Worm (Caenorhabditis elegans): Measurements from ENCODE around the gene zhp-4.

- no peak for TF ChIP-seq ama-1 (optimal IDR thresholded peaks at IDR 0.05)
- TF ChIP-seq ama-1 (GFP tag; optimal IDR thresholded peaks at IDR 0.05): no peak
- TF ChIP-seq unc-62 (GFP tag; optimal IDR thresholded peaks at IDR 0.05): no peak
- no peak for TF ChIP-seq cebp-1 (GFP tag; IDR thresholded peaks at IDR 0.05)
- TF ChIP-seq cebp-1 (tag; optimal IDR thresholded peaks at IDR 0.05): no peak
- no peak for TF ChIP-seq lsy-27 (tag; optimal IDR thresholded peaks at IDR 0.05; ENCODE audit: borderline replicate concordance, insufficient read depth)
Observed at ce11 chrV:19063326-19063725, 38.3 kb downstream of the zhp-4 start.

Data from whole organism, young adult.